Worm (Caenorhabditis elegans) whole organism, midembryonic: ENCODE measurements around the gene dkf-2.

ENCODE experiments used
- T22C8.4 ChIP-seq: fragments of 200-800 bp; sonication (Bioruptor generic); IDR thresholded peaks from 2 replicates; pipeline ENCODE4 v1.3.6; 2022; ENCODE audit warnings: missing genetic modification characterization, missing compliant biosample characterization
- flt-1 ChIP-seq: fragments of 200-800 bp; sonication (Bioruptor generic); IDR thresholded peaks from 2 replicates; pipeline ENCODE4 v1.3.6; 2022; ENCODE audit warnings: missing genetic modification characterization, missing compliant biosample characterization
- klf-2 ChIP-seq: fragments of 200-800 bp; sonication (Bioruptor generic); conservative IDR thresholded peaks from 2 replicates; pipeline ENCODE4 v1.3.6; 2022; ENCODE audit warnings: missing genetic modification reagents, missing genetic modification characterization, missing compliant biosample characterization
- med-1 ChIP-seq: sonication (generic microtip); optimal IDR thresholded peaks from 2 replicates; lab custom pipeline; 2017; ENCODE audit warnings: missing genetic modification characterization, mild to moderate bottlenecking, missing compliant biosample characterization, antibody characterized with exemption, missing genetic modification reagents; ENCODE audit not compliant: insufficient read depth
- ref-1 ChIP-seq: fragments of 200-800 bp; sonication (Bioruptor generic); conservative IDR thresholded peaks from 2 replicates; pipeline ENCODE4 v1.3.6; 2022; ENCODE audit warnings: missing genetic modification reagents, missing genetic modification characterization, missing compliant biosample characterization
- tab-1 ChIP-seq: fragments of 200-800 bp; sonication (Bioruptor generic); IDR thresholded peaks from 2 replicates; pipeline ENCODE4 v1.3.6; 2022; ENCODE audit warnings: missing genetic modification characterization, missing compliant biosample characterization
- ztf-23 ChIP-seq: fragments of 200-800 bp; sonication (Bioruptor generic); IDR thresholded peaks from 2 replicates; pipeline ENCODE4 v1.3.6; 2022; ENCODE audit warnings: missing genetic modification reagents, missing genetic modification characterization, missing compliant biosample characterization
- ztf-29 ChIP-seq: fragments of 200-800 bp; sonication (Bioruptor generic); IDR thresholded peaks from 2 replicates; pipeline ENCODE4 v1.3.6; 2022; ENCODE audit warnings: missing genetic modification reagents, missing genetic modification characterization, missing compliant biosample characterization

- TF ChIP-seq med-1 (GFP tag; lab: Kevin White, UChicago) (no peak), T22C8.4 (no peak), flt-1 (GFP tag; lab: Robert Waterston, UW) (no peak), tab-1 (GFP tag; lab: Robert Waterston, UW) (no peak), ref-1 (no peak), ztf-29 (GFP tag; lab: Robert Waterston, UW) (no peak), ztf-23 (no peak), klf-2 (GFP tag; lab: Robert Waterston, UW) (no peak)
These were observed 47.5 kb downstream of the dkf-2 start, which contains the start of the genes ctps-1 and pus-1 for ce11 chrV:16794828-16795354.
